Worm (Caenorhabditis elegans): Measurements from ENCODE around the gene fbxa-5.

- TF ChIP-seq flt-1 (GFP tag; IDR thresholded peaks at IDR 0.05) (no peak), ref-1 (GFP tag; conservative IDR thresholded peaks at IDR 0.05) (no peak), tab-1 (GFP tag; IDR thresholded peaks at IDR 0.05) (no peak), klf-2 (GFP tag; conservative IDR thresholded peaks at IDR 0.05) (no peak), T22C8.4 (GFP tag; IDR thresholded peaks at IDR 0.05) (no peak)
Measured at ce11 chrIII:1384092-1384491, 44.0 kb upstream of the fbxa-5 start, which contains the start of the genes fbxa-138 and Y82E9BR.5.

Data from whole organism, midembryonic.